Fruit fly (Drosophila melanogaster) whole organism, pupa: ENCODE results near the gene Cse1.

ENCODE experiments used
- CG10348 ChIP-seq: fragments of 200-800 bp; sonication (Bioruptor generic); IDR thresholded peaks from 2 replicates; pipeline ENCODE4 v1.3.6; 2022; ENCODE audit warnings: missing biosample characterization, missing genetic modification characterization
- CG12605 ChIP-seq: fragments of 200-800 bp; sonication (Bioruptor generic); IDR thresholded peaks from 2 replicates; pipeline ENCODE4 v1.3.6; 2022; ENCODE audit warnings: missing biosample characterization, missing genetic modification characterization
- CG14655 ChIP-seq: fragments of 200-800 bp; sonication (Bioruptor generic); optimal IDR thresholded peaks from 3 replicates; lab custom pipeline; 2017; ENCODE audit warnings: mild to moderate bottlenecking, missing biosample characterization, missing genetic modification reagents, missing genetic modification characterization
- CG15710 ChIP-seq: fragments of 200-800 bp; sonication (Bioruptor generic); optimal IDR thresholded peaks from 2 replicates; lab custom pipeline; 2018; ENCODE audit warnings: missing biosample characterization, mild to moderate bottlenecking, missing genetic modification characterization, moderate library complexity
- CG32121 ChIP-seq: fragments of 200-800 bp; sonication (Bioruptor generic); IDR thresholded peaks from 2 replicates; pipeline ENCODE4 v1.3.6; 2022; ENCODE audit warnings: missing biosample characterization, missing genetic modification characterization
- CG8159 ChIP-seq: fragments of 200-800 bp; sonication (Bioruptor generic); optimal IDR thresholded peaks from 3 replicates; lab custom pipeline; 2018; ENCODE audit warnings: missing biosample characterization, mild to moderate bottlenecking, missing genetic modification characterization, moderate library complexity
- CG9948 ChIP-seq: fragments of 200-800 bp; sonication (Bioruptor generic); optimal IDR thresholded peaks from 2 replicates; lab custom pipeline; 2018; ENCODE audit warnings: missing biosample characterization, mild to moderate bottlenecking, missing genetic modification characterization, moderate library complexity
- D1 ChIP-seq: fragments of 200-800 bp; sonication (Bioruptor generic); optimal IDR thresholded peaks from 2 replicates; lab custom pipeline; 2018; ENCODE audit warnings: missing biosample characterization, mild to moderate bottlenecking, missing genetic modification characterization, moderate library complexity
- Ets98B ChIP-seq: fragments of 200-800 bp; sonication (Bioruptor generic); IDR thresholded peaks from 2 replicates; pipeline ENCODE4 v1.3.6; 2022; ENCODE audit warnings: missing biosample characterization, missing genetic modification characterization
- Pif1B ChIP-seq: fragments of 200-800 bp; sonication (Bioruptor generic); optimal IDR thresholded peaks from 3 replicates; lab custom pipeline; 2016; ENCODE audit warnings: missing biosample characterization, missing genetic modification characterization
- Snoo ChIP-seq: fragments of 200-800 bp; sonication (Bioruptor generic); optimal IDR thresholded peaks from 3 replicates; lab custom pipeline; 2017; ENCODE audit warnings: missing biosample characterization, mild to moderate bottlenecking, missing genetic modification characterization, inconsistent platforms
- fd96Ca ChIP-seq: fragments of 200-800 bp; sonication (Bioruptor generic); IDR thresholded peaks from 3 replicates; pipeline ENCODE4 v1.3.6; 2022; ENCODE audit warnings: missing biosample characterization, missing genetic modification characterization
- rn ChIP-seq: fragments of 200-800 bp; sonication (Bioruptor generic); IDR thresholded peaks from 2 replicates; pipeline ENCODE4 v1.3.6; 2022; ENCODE audit warnings: missing biosample characterization, missing genetic modification characterization

DNA sequence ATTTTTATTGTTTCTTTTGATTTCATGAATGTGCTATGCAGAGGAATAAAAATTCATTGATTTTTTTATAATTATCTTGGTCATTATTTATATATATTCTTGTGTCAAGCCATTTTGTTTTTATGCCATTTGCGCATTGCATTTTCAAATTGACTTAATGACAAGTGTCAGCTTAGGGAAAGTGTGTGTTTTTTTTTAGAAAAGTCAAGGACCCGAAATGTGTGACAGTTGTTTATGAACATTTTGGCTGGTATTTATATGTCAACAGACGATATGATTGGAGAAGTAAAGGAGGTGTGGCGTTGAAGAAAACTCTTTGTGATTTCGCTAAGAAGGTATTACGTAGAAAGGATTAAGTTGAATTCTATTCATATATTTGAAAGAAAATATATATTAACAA is 12.7 kb upstream of the Cse1 start, which contains the start of the genes SclA and SclB:
- TF ChIP-seq CG15710 (tag; lab: Kevin White, UChicago) (no peak), Snoo (tag; lab: Kevin White, UChicago) (no peak), CG8159 (no peak), CG10348 (no peak), fd96Ca (GFP tag; lab: Robert Waterston, UW) (no peak), D1 (no peak), CG12605 (GFP tag; lab: Robert Waterston, UW) (no peak), rn (GFP tag; lab: Robert Waterston, UW) (no peak), Ets98B (GFP tag; lab: Robert Waterston, UW) (no peak), CG9948 (tag; lab: Kevin White, UChicago) (no peak), Pif1B (GFP tag; lab: Kevin White, UChicago) (no peak), CG14655 (GFP tag; lab: Kevin White, UChicago) (no peak), CG32121 (GFP tag; lab: Robert Waterston, UW) (no peak)
